Fruit fly (Drosophila melanogaster) whole organism, embryonic: ENCODE measurements around the gene zye.

Experiments
- CG10366 ChIP-seq: fragments of 200-800 bp; sonication (Bioruptor generic); IDR thresholded peaks from 2 replicates; pipeline ENCODE4 v1.3.6; 2022; ENCODE audit warnings: missing biosample characterization, missing genetic modification characterization
- CG10959 ChIP-seq: fragments of 200-800 bp; sonication (Bioruptor generic); IDR thresholded peaks from 2 replicates; pipeline ENCODE4 v1.3.6; 2022; ENCODE audit warnings: missing biosample characterization, missing genetic modification characterization
- CG12769 ChIP-seq: fragments of 200-800 bp; sonication (Bioruptor generic); optimal IDR thresholded peaks from 2 replicates; lab custom pipeline; 2019; ENCODE audit warnings: missing biosample characterization, mild to moderate bottlenecking, missing genetic modification characterization, moderate library complexity
- CG17802 ChIP-seq: fragments of 200-800 bp; sonication (Bioruptor generic); optimal IDR thresholded peaks from 2 replicates; lab custom pipeline; 2018; ENCODE audit warnings: missing biosample characterization, mild to moderate bottlenecking, missing genetic modification characterization, moderate library complexity
- CG18476 ChIP-seq: fragments of 200-800 bp; sonication (Bioruptor generic); optimal IDR thresholded peaks from 2 replicates; lab custom pipeline; 2016; ENCODE audit warnings: missing biosample characterization, mild to moderate bottlenecking, missing genetic modification characterization
- CG32532 ChIP-seq: fragments of 200-800 bp; sonication (Bioruptor generic); IDR thresholded peaks from 2 replicates; pipeline ENCODE4 v1.3.6; 2022; ENCODE audit warnings: missing biosample characterization, missing genetic modification characterization
- CG32767 ChIP-seq: fragments of 200-800 bp; sonication (Bioruptor generic); IDR thresholded peaks from 2 replicates; pipeline ENCODE4 v1.3.6; 2022; ENCODE audit warnings: missing biosample characterization, missing genetic modification characterization
- CG3281 ChIP-seq: fragments of 200-800 bp; sonication (Bioruptor generic); optimal IDR thresholded peaks from 3 replicates; lab custom pipeline; 2017; ENCODE audit warnings: missing biosample characterization, mild to moderate bottlenecking, missing genetic modification characterization
- CG7556 ChIP-seq: fragments of 200-800 bp; sonication (Bioruptor generic); optimal IDR thresholded peaks from 2 replicates; lab custom pipeline; 2017; ENCODE audit warnings: missing biosample characterization, mild to moderate bottlenecking, missing genetic modification characterization
- CG8944 ChIP-seq: fragments of 200-800 bp; sonication (Bioruptor generic); optimal IDR thresholded peaks from 3 replicates; lab custom pipeline; 2016; ENCODE audit warnings: missing biosample characterization, missing genetic modification characterization
- CHES-1-like ChIP-seq: fragments of 200-800 bp; sonication (Bioruptor generic); optimal IDR thresholded peaks from 2 replicates; lab custom pipeline; 2016; ENCODE audit warnings: missing biosample characterization, missing genetic modification characterization
- Deaf1 ChIP-seq: fragments of 200-800 bp; optimal IDR thresholded peaks from 3 replicates; lab custom pipeline; 2019; ENCODE audit warnings: missing biosample characterization, mild to moderate bottlenecking, missing genetic modification characterization, moderate library complexity
- Dip2 ChIP-seq: fragments of 200-800 bp; sonication (Bioruptor generic); IDR thresholded peaks from 2 replicates; pipeline ENCODE4 v1.3.6; 2022; ENCODE audit warnings: missing biosample characterization, missing genetic modification characterization
- Elba2 ChIP-seq: fragments of 200-800 bp; sonication (Bioruptor generic); optimal IDR thresholded peaks from 3 replicates; lab custom pipeline; 2016; ENCODE audit warnings: missing biosample characterization, missing genetic modification characterization
- HmgD ChIP-seq: fragments of 200-800 bp; sonication (Bioruptor generic); optimal IDR thresholded peaks from 3 replicates; lab custom pipeline; 2016; ENCODE audit warnings: missing biosample characterization, missing genetic modification characterization
- Hsf ChIP-seq: fragments of 200-800 bp; sonication (Bioruptor generic); optimal IDR thresholded peaks from 3 replicates; lab custom pipeline; 2016; ENCODE audit warnings: missing biosample characterization, missing genetic modification characterization
- Lhr ChIP-seq: fragments of 200-800 bp; sonication (Bioruptor generic); optimal IDR thresholded peaks from 3 replicates; lab custom pipeline; 2017; ENCODE audit warnings: mild to moderate bottlenecking, missing biosample characterization, missing genetic modification reagents, missing genetic modification characterization
- Side ChIP-seq: fragments of 200-800 bp; sonication (Bioruptor generic); optimal IDR thresholded peaks from 2 replicates; lab custom pipeline; 2016; ENCODE audit warnings: missing biosample characterization, missing genetic modification characterization
- Sox100B ChIP-seq: fragments of 200-800 bp; sonication (Bioruptor generic); optimal IDR thresholded peaks from 3 replicates; lab custom pipeline; 2018; ENCODE audit warnings: missing biosample characterization, mild to moderate bottlenecking, missing genetic modification characterization
- Tbp ChIP-seq: fragments of >200 bp; optimal IDR thresholded peaks from 2 replicates; lab custom pipeline; 2018; ENCODE audit warnings: missing biosample characterization, missing genetic modification characterization
- Xrp1 ChIP-seq: fragments of 200-800 bp; sonication (Bioruptor generic); IDR thresholded peaks from 2 replicates; pipeline ENCODE4 v1.3.6; 2022; ENCODE audit warnings: missing biosample characterization, missing genetic modification characterization
- bab2 ChIP-seq: fragments of 200-800 bp; sonication (Bioruptor generic); optimal IDR thresholded peaks from 2 replicates; lab custom pipeline; 2016; ENCODE audit warnings: missing biosample characterization, missing genetic modification characterization
- btn ChIP-seq: fragments of 200-800 bp; sonication (Bioruptor generic); optimal IDR thresholded peaks from 2 replicates; lab custom pipeline; 2016; ENCODE audit warnings: missing biosample characterization, missing genetic modification characterization
- chinmo ChIP-seq: fragments of 200-800 bp; sonication (Bioruptor generic); IDR thresholded peaks from 4 replicates; pipeline ENCODE4 v1.3.6; 2022; ENCODE audit warnings: missing biosample characterization, missing genetic modification characterization; ENCODE audit not compliant: partially characterized antibody
- dm ChIP-seq: fragments of 200-800 bp; sonication (Bioruptor generic); optimal IDR thresholded peaks from 3 replicates; lab custom pipeline; 2016; ENCODE audit warnings: missing biosample characterization, missing genetic modification characterization
- dmrt11E ChIP-seq: fragments of 200-800 bp; sonication (Bioruptor generic); optimal IDR thresholded peaks from 3 replicates; lab custom pipeline; 2018; ENCODE audit warnings: missing biosample characterization, mild to moderate bottlenecking, missing genetic modification characterization, moderate library complexity
- ems ChIP-seq: fragments of 200-800 bp; sonication (Bioruptor generic); optimal IDR thresholded peaks from 3 replicates; lab custom pipeline; 2016; ENCODE audit warnings: missing biosample characterization, missing genetic modification characterization
- esg ChIP-seq: fragments of 200-800 bp; sonication (Bioruptor generic); conservative IDR thresholded peaks from 2 replicates; pipeline ENCODE4 v1.3.6; 2022; ENCODE audit warnings: missing biosample characterization, missing genetic modification characterization
- exex ChIP-seq: fragments of 200-800 bp; sonication (Bioruptor generic); optimal IDR thresholded peaks from 4 replicates; lab custom pipeline; 2018; ENCODE audit warnings: missing biosample characterization, mild to moderate bottlenecking, missing genetic modification characterization, moderate library complexity
- fu2 ChIP-seq: fragments of 200-800 bp; sonication (Bioruptor generic); optimal IDR thresholded peaks from 2 replicates; lab custom pipeline; 2016; ENCODE audit warnings: missing biosample characterization, missing genetic modification characterization
- grn ChIP-seq: fragments of 200-800 bp; sonication (Bioruptor generic); optimal IDR thresholded peaks from 3 replicates; lab custom pipeline; 2017; ENCODE audit warnings: missing biosample characterization, missing genetic modification characterization
- gsb-n ChIP-seq: fragments of 200-800 bp; sonication (Bioruptor generic); optimal IDR thresholded peaks from 3 replicates; lab custom pipeline; 2018; ENCODE audit warnings: missing biosample characterization, mild to moderate bottlenecking, missing genetic modification characterization
- gt ChIP-seq: fragments of 200-800 bp; sonication (Bioruptor generic); IDR thresholded peaks from 2 replicates; pipeline ENCODE4 v1.3.6; 2022; ENCODE audit warnings: missing biosample characterization, missing genetic modification characterization
- jigr1 ChIP-seq: fragments of 200-800 bp; sonication (Bioruptor generic); IDR thresholded peaks from 3 replicates; pipeline ENCODE4 v1.3.6; 2022; ENCODE audit warnings: missing biosample characterization, missing genetic modification characterization
- klu ChIP-seq: fragments of 200-800 bp; sonication (Bioruptor generic); IDR thresholded peaks from 2 replicates; pipeline ENCODE4 v1.3.6; 2022; ENCODE audit warnings: missing biosample characterization, missing genetic modification characterization
- lmd ChIP-seq: fragments of 200-800 bp; sonication (Bioruptor generic); IDR thresholded peaks from 2 replicates; pipeline ENCODE4 v1.3.6; 2022; ENCODE audit warnings: missing biosample characterization, missing genetic modification characterization
- pita ChIP-seq: fragments of 200-800 bp; sonication (Bioruptor generic); optimal IDR thresholded peaks from 2 replicates; lab custom pipeline; 2017; ENCODE audit warnings: missing biosample characterization, mild to moderate bottlenecking, missing genetic modification characterization
- pnt ChIP-seq: fragments of 200-800 bp; sonication (Bioruptor generic); optimal IDR thresholded peaks from 3 replicates; lab custom pipeline; 2016; ENCODE audit warnings: missing biosample characterization, missing genetic modification characterization
- pros ChIP-seq: fragments of 200-800 bp; sonication (Bioruptor generic); optimal IDR thresholded peaks from 3 replicates; lab custom pipeline; 2019; ENCODE audit warnings: missing biosample characterization, mild to moderate bottlenecking, missing genetic modification characterization, moderate library complexity
- psq ChIP-seq: fragments of 200-800 bp; sonication (Bioruptor generic); optimal IDR thresholded peaks from 2 replicates; lab custom pipeline; 2017; ENCODE audit warnings: missing biosample characterization, missing genetic modification characterization
- sima ChIP-seq: fragments of 200-800 bp; sonication (Bioruptor generic); optimal IDR thresholded peaks from 2 replicates; lab custom pipeline; 2016; ENCODE audit warnings: missing biosample characterization, missing genetic modification characterization
- sisA ChIP-seq: fragments of 200-800 bp; sonication (Bioruptor generic); IDR thresholded peaks from 2 replicates; pipeline ENCODE4 v1.3.6; 2022; ENCODE audit warnings: missing biosample characterization, missing genetic modification characterization
- sob ChIP-seq: fragments of 200-800 bp; sonication (Bioruptor generic); IDR thresholded peaks from 2 replicates; pipeline ENCODE4 v1.3.6; 2022; ENCODE audit warnings: missing biosample characterization, missing genetic modification characterization
- sug ChIP-seq: fragments of 200-800 bp; optimal IDR thresholded peaks from 2 replicates; lab custom pipeline; 2019; ENCODE audit warnings: missing biosample characterization, mild to moderate bottlenecking, missing genetic modification characterization, moderate library complexity
- tna ChIP-seq: fragments of 200-800 bp; sonication (Bioruptor generic); IDR thresholded peaks from 2 replicates; pipeline ENCODE4 v1.3.6; 2022; ENCODE audit warnings: missing biosample characterization, missing genetic modification characterization; ENCODE audit not compliant: partially characterized antibody
- ttk ChIP-seq: fragments of 200-800 bp; sonication (Bioruptor generic); IDR thresholded peaks from 2 replicates; pipeline ENCODE4 v2.1.2; 2022; ENCODE audit warnings: missing biosample characterization, missing genetic modification characterization
- tup ChIP-seq: fragments of 200-800 bp; sonication (Bioruptor generic); optimal IDR thresholded peaks from 2 replicates; lab custom pipeline; 2016; ENCODE audit warnings: missing biosample characterization, mild to moderate bottlenecking, missing genetic modification characterization, moderate library complexity
- usp ChIP-seq: fragments of >200 bp; optimal IDR thresholded peaks from 2 replicates; lab custom pipeline; 2017; ENCODE audit warnings: missing biosample characterization, missing genetic modification characterization
- vfl ChIP-seq: fragments of 200-800 bp; sonication (Bioruptor generic); optimal IDR thresholded peaks from 2 replicates; lab custom pipeline; 2016; ENCODE audit warnings: missing biosample characterization, missing genetic modification characterization
- vnd ChIP-seq: fragments of 200-800 bp; sonication (Bioruptor generic); IDR thresholded peaks from 3 replicates; pipeline ENCODE4 v1.3.6; 2022; ENCODE audit warnings: missing biosample characterization, missing genetic modification characterization; ENCODE audit not compliant: partially characterized antibody
- wdn ChIP-seq: fragments of 200-800 bp; sonication (Bioruptor generic); IDR thresholded peaks from 2 replicates; pipeline ENCODE4 v1.3.6; 2022; ENCODE audit warnings: missing biosample characterization, missing genetic modification characterization

Gene zye

DNA sequence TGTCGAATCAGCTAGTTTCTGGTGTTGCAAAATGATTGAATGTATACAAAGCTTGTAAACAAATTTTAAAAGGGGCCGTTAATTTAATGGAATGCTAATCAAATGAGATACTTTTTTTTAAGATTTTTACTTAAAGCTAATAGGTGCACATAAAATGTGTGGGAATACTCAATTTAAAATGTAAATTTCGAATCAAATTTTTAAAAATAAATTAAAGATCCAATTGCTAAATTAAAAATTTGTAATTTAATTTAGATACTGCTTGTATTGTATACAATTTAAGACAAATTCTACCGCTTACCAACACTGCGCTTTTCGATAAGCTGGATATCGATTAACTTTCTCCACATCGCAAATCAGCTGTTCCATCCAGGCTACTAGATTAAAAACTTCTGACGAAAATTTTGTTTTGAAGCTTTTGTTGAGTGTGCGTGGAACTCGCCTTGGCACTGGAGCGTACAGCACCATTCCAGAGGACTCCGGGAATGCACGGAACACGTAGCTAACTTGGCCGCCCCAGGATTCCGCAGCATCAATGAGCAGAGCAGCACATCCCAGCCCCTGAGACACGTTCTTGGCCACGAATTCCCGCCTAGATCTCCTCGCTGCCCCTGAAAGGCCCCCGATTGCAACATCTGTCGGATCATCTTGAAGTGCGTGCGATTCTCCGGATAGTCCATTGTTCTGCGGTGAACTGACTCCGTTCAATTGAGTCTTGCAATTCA is 29.2 kb upstream of the zye start, which contains the start of the genes CG5498 and fbl (continued):
- TF ChIP-seq pnt (GFP tag; lab: Kevin White, UChicago) (no peak), psq (GFP tag; lab: Kevin White, UChicago) (no peak), dmrt11E (tag; lab: Kevin White, UChicago) (peak; percentile 61), CG8944 (GFP tag; lab: Kevin White, UChicago) (peak; percentile 2), ems (GFP tag; lab: Kevin White, UChicago) (no peak), esg (GFP tag; lab: Robert Waterston, UW) (peak; percentile 38; the same call in 1 of the 2 replicates), tna (GFP tag; lab: Robert Waterston, UW) (0 out of 2 replicates have a peak, but pooled peaks have one; percentile 42), CG18476 (GFP tag; lab: Kevin White, UChicago) (peak; percentile 56), fu2 (no peak), Tbp (GFP tag; lab: Kevin White, UChicago) (no peak), usp (GFP tag; lab: Kevin White, UChicago) (no peak), wdn (GFP tag; lab: Robert Waterston, UW) (no peak), CG3281 (GFP tag; lab: Kevin White, UChicago) (peak; percentile 65), dm (GFP tag; lab: Kevin White, UChicago) (no peak), jigr1 (GFP tag; lab: Robert Waterston, UW) (peak; percentile 44; the same call in 1 of the 3 replicates), grn (peak; percentile 31), tup (no peak), bab2 (GFP tag; lab: Kevin White, UChicago) (peak; percentile 53), CG12769 (tag; lab: Kevin White, UChicago) (no peak), Deaf1 (peak; percentile 45), exex (peak; percentile 54), CHES-1-like (peak; percentile 5), Side (GFP tag; lab: Kevin White, UChicago) (peak; percentile 18), Dip2 (GFP tag; lab: Robert Waterston, UW) (no peak), sisA (GFP tag; lab: Robert Waterston, UW) (no peak), CG10366 (GFP tag; lab: Robert Waterston, UW) (no peak; the same call in 1 of the 2 replicates), gt (GFP tag; lab: Robert Waterston, UW) (no peak), HmgD (GFP tag; lab: Kevin White, UChicago) (no peak), CG32767 (no peak), klu (peak; percentile 37; the same call in 1 of the 2 replicates), CG32532 (GFP tag; lab: Robert Waterston, UW) (peak; percentile 52; the same call in 1 of the 2 replicates), sima (GFP tag; lab: Kevin White, UChicago) (no peak), Elba2 (GFP tag; lab: Kevin White, UChicago) (no peak), pita (GFP tag; lab: Kevin White, UChicago) (no peak), Lhr (GFP tag; lab: Kevin White, UChicago) (peak; percentile 43), ttk (GFP tag; lab: Robert Waterston, UW) (no peak), btn (GFP tag; lab: Kevin White, UChicago) (no peak), gsb-n (tag; lab: Kevin White, UChicago) (peak; percentile 62), sug (tag; lab: Kevin White, UChicago) (peak; percentile 68), vfl (peak; percentile 40), CG10959 (GFP tag; lab: Robert Waterston, UW) (no peak), vnd (no peak), sob (0 out of 2 replicates have a peak, but pooled peaks have one; percentile 40), lmd (GFP tag; lab: Robert Waterston, UW) (no peak; the same call in 1 of the 2 replicates), Xrp1 (GFP tag; lab: Robert Waterston, UW) (peak; percentile 54; the same call in 1 of the 2 replicates), CG7556 (peak; percentile 71), CG17802 (tag; lab: Kevin White, UChicago) (no peak), Hsf (GFP tag; lab: Kevin White, UChicago) (peak; percentile 78), Sox100B (GFP tag; lab: Kevin White, UChicago) (peak; percentile 73), chinmo (GFP tag; lab: Robert Waterston, UW) (no peak), pros (GFP tag; lab: Kevin White, UChicago) (no peak)
